Worm (Caenorhabditis elegans) whole organism, mixed stage, embryonic: Measurements from ENCODE around the gene F11E6.11.

Experiments
- nhr-76 ChIP-seq: sonication (generic microtip); optimal IDR thresholded peaks from 2 replicates; lab custom pipeline; 2017; ENCODE audit warnings: missing biosample characterization, missing genetic modification characterization
- sptf-1 ChIP-seq: sonication (generic microtip); optimal IDR thresholded peaks from 2 replicates; lab custom pipeline; 2017; ENCODE audit warnings: mild to moderate bottlenecking, missing genetic modification characterization, moderate library complexity, missing compliant biosample characterization
- ztf-11 ChIP-seq: fragments of 150-350 bp; optimal IDR thresholded peaks from 2 replicates; lab custom pipeline; 2014; ENCODE audit warnings: missing biosample characterization, missing genetic modification characterization

DNA sequence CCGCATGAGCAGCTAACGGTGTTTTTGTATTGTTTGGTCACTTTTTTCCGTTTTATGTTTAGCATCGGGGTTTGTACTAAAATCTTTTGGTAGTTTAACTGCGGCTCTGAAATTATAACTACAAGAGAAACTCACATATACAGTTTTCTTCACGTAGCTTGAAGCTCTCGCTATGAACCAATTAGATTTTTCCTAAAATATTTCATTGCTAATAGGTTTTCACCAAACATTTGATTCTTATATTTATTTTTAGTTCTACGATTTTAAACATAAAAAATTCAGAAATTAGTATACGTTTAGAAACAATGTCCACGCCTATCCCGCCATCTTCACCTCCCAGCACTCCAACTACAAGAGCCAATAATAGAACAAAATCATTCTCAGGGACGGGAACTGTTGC is 15.2 kb upstream of the F11E6.11 start, which contains the start of gene C06A12.3:
- TF ChIP-seq ztf-11 (tag; lab: Kevin White, UChicago) (no peak), sptf-1 (tag; lab: Kevin White, UChicago) (no peak), nhr-76 (tag; lab: Kevin White, UChicago) (no peak)
